Fruit fly (Drosophila melanogaster) whole organism, embryonic: Measurements from ENCODE around the gene CG8507.

Experiments used
- Awh ChIP-seq: fragments of 200-800 bp; sonication (Bioruptor generic); IDR thresholded peaks from 2 replicates; pipeline ENCODE4, ENCODE4 v1.3.6; 2022; ENCODE audit warnings: missing biosample characterization, missing genetic modification characterization
- BEAF-32 ChIP-seq: fragments of 200-800 bp; sonication (Bioruptor generic); optimal IDR thresholded peaks from 3 replicates; lab custom pipeline; 2017; ENCODE audit warnings: missing biosample characterization, missing genetic modification characterization, mild to moderate bottlenecking, moderate library complexity, missing genetic modification reagents
- CG11093 ChIP-seq: fragments of 200-800 bp; sonication (Bioruptor generic); IDR thresholded peaks from 3 replicates; pipeline ENCODE4 v1.3.6; 2022; ENCODE audit warnings: missing biosample characterization, missing genetic modification characterization
- CG11398 ChIP-seq: fragments of 200-800 bp; sonication (Bioruptor generic); optimal IDR thresholded peaks from 2 replicates; lab custom pipeline; 2016; ENCODE audit warnings: missing biosample characterization, missing genetic modification characterization
- CG11696 ChIP-seq: fragments of 200-800 bp; sonication (Bioruptor generic); IDR thresholded peaks from 2 replicates; pipeline ENCODE4 v1.3.6; 2022; ENCODE audit warnings: missing biosample characterization, missing genetic modification characterization
- CG13296 ChIP-seq: fragments of 200-800 bp; sonication (Bioruptor generic); optimal IDR thresholded peaks from 3 replicates; lab custom pipeline; 2018; ENCODE audit warnings: missing biosample characterization, mild to moderate bottlenecking, missing genetic modification characterization
- CG13894 ChIP-seq: fragments of 200-800 bp; sonication (Bioruptor generic); optimal IDR thresholded peaks from 3 replicates; lab custom pipeline; 2018; ENCODE audit warnings: missing biosample characterization, mild to moderate bottlenecking, missing genetic modification characterization, moderate library complexity
- CG15011 ChIP-seq: fragments of 200-800 bp; sonication (Bioruptor generic); optimal IDR thresholded peaks from 3 replicates; lab custom pipeline; 2018; ENCODE audit warnings: missing biosample characterization, mild to moderate bottlenecking, missing genetic modification characterization
- CG15696 ChIP-seq: fragments of 200-800 bp; sonication (Bioruptor generic); optimal IDR thresholded peaks from 2 replicates; lab custom pipeline; 2019; ENCODE audit warnings: missing biosample characterization, mild to moderate bottlenecking, missing genetic modification characterization, moderate library complexity
- CG1603 ChIP-seq: fragments of 200-800 bp; sonication (Bioruptor generic); optimal IDR thresholded peaks from 2 replicates; lab custom pipeline; 2019; ENCODE audit warnings: missing biosample characterization, mild to moderate bottlenecking, missing genetic modification characterization, moderate library complexity
- CG17912 ChIP-seq: fragments of 200-800 bp; sonication (Bioruptor generic); optimal IDR thresholded peaks from 2 replicates; lab custom pipeline; 2018; ENCODE audit warnings: missing biosample characterization, mild to moderate bottlenecking, missing genetic modification characterization
- CG2875 ChIP-seq: fragments of 200-800 bp; sonication (Bioruptor generic); optimal IDR thresholded peaks from 2 replicates; lab custom pipeline; 2017; ENCODE audit warnings: missing biosample characterization, mild to moderate bottlenecking, missing genetic modification characterization, missing genetic modification reagents
- CG30020 ChIP-seq: fragments of 200-800 bp; optimal IDR thresholded peaks from 2 replicates; lab custom pipeline; 2019; ENCODE audit warnings: missing biosample characterization, mild to moderate bottlenecking, missing genetic modification characterization, moderate library complexity
- CG3838 ChIP-seq: fragments of 200-800 bp; sonication (Bioruptor generic); optimal IDR thresholded peaks from 3 replicates; lab custom pipeline; 2016; ENCODE audit warnings: missing biosample characterization, missing genetic modification characterization
- CG4282 ChIP-seq: fragments of 200-800 bp; sonication (Bioruptor generic); optimal IDR thresholded peaks from 2 replicates; lab custom pipeline; 2016; ENCODE audit warnings: missing biosample characterization, missing genetic modification characterization
- CG4730 ChIP-seq: fragments of 200-800 bp; sonication (Bioruptor generic); IDR thresholded peaks from 2 replicates; pipeline ENCODE4 v1.3.6; 2022; ENCODE audit warnings: missing biosample characterization, missing genetic modification characterization
- CG6689 ChIP-seq: fragments of 200-800 bp; sonication (Bioruptor generic); IDR thresholded peaks from 2 replicates; pipeline ENCODE4 v1.3.6; 2022; ENCODE audit warnings: missing biosample characterization, missing genetic modification characterization
- CG7556 ChIP-seq: fragments of 200-800 bp; sonication (Bioruptor generic); optimal IDR thresholded peaks from 2 replicates; lab custom pipeline; 2017; ENCODE audit warnings: missing biosample characterization, mild to moderate bottlenecking, missing genetic modification characterization
- CG7839 ChIP-seq: fragments of 200-800 bp; sonication (Bioruptor generic); optimal IDR thresholded peaks from 3 replicates; lab custom pipeline; 2018; ENCODE audit warnings: missing biosample characterization, mild to moderate bottlenecking, missing genetic modification characterization, moderate library complexity
- CG7928 ChIP-seq: fragments of 200-800 bp; sonication (Bioruptor generic); optimal IDR thresholded peaks from 2 replicates; lab custom pipeline; 2017; ENCODE audit warnings: missing biosample characterization, mild to moderate bottlenecking, missing genetic modification characterization
- CG9797 ChIP-seq: fragments of 200-800 bp; sonication (Bioruptor generic); optimal IDR thresholded peaks from 3 replicates; lab custom pipeline; 2018; ENCODE audit warnings: missing biosample characterization, mild to moderate bottlenecking, missing genetic modification characterization
- CG9817 ChIP-seq: fragments of 200-800 bp; sonication (Bioruptor generic); optimal IDR thresholded peaks from 2 replicates; lab custom pipeline; 2018; ENCODE audit warnings: missing biosample characterization, mild to moderate bottlenecking, missing genetic modification characterization, moderate library complexity
- Dek ChIP-seq: fragments of 200-800 bp; sonication (Bioruptor generic); optimal IDR thresholded peaks from 3 replicates; lab custom pipeline; 2019; ENCODE audit warnings: missing biosample characterization, mild to moderate bottlenecking, missing genetic modification characterization, moderate library complexity
- Doc2 ChIP-seq: fragments of 200-800 bp; sonication (Bioruptor generic); IDR thresholded peaks from 2 replicates; pipeline ENCODE4 v1.3.6; 2022; ENCODE audit warnings: missing biosample characterization, missing genetic modification characterization
- ERR ChIP-seq: fragments of 200-800 bp; sonication (Bioruptor generic); optimal IDR thresholded peaks from 2 replicates; lab custom pipeline; 2016; ENCODE audit warnings: missing biosample characterization, missing genetic modification characterization
- Ets65A ChIP-seq: fragments of 200-800 bp; sonication (Bioruptor generic); peaks from one replicate; lab custom pipeline; 2016; ENCODE audit warnings: missing biosample characterization, missing genetic modification characterization
- Fer2 ChIP-seq: fragments of 200-800 bp; sonication (Bioruptor generic); optimal IDR thresholded peaks from 2 replicates; lab custom pipeline; 2018; ENCODE audit warnings: missing biosample characterization, mild to moderate bottlenecking, missing genetic modification characterization, moderate library complexity
- H2.0 ChIP-seq: fragments of 200-800 bp; sonication (Bioruptor generic); IDR thresholded peaks from 2 replicates; pipeline ENCODE4 v1.3.6; 2022; ENCODE audit warnings: missing biosample characterization, missing genetic modification characterization
- Lhr ChIP-seq: fragments of 200-800 bp; sonication (Bioruptor generic); optimal IDR thresholded peaks from 3 replicates; lab custom pipeline; 2017; ENCODE audit warnings: mild to moderate bottlenecking, missing biosample characterization, missing genetic modification reagents, missing genetic modification characterization
- Mrtf ChIP-seq: fragments of 200-800 bp; sonication (Bioruptor generic); IDR thresholded peaks from 3 replicates; pipeline ENCODE4 v1.3.6; 2022; ENCODE audit warnings: missing biosample characterization, missing genetic modification characterization
- NC2β ChIP-seq: fragments of 200-800 bp; sonication (Bioruptor generic); optimal IDR thresholded peaks from 2 replicates; lab custom pipeline; 2016; ENCODE audit warnings: missing biosample characterization, missing genetic modification characterization
- NK7.1 ChIP-seq: fragments of 200-800 bp; sonication (Bioruptor generic); optimal IDR thresholded peaks from 3 replicates; lab custom pipeline; 2016; ENCODE audit warnings: missing biosample characterization, missing genetic modification characterization
- Nf-YC ChIP-seq: fragments of 200-800 bp; optimal IDR thresholded peaks from 3 replicates; lab custom pipeline; 2019; ENCODE audit warnings: missing biosample characterization, mild to moderate bottlenecking, missing genetic modification characterization, moderate library complexity
- PHDP ChIP-seq: fragments of 200-800 bp; sonication (Bioruptor generic); optimal IDR thresholded peaks from 3 replicates; lab custom pipeline; 2018; ENCODE audit warnings: missing biosample characterization, mild to moderate bottlenecking, missing genetic modification characterization, moderate library complexity
- Scr ChIP-seq: fragments of 200-800 bp; sonication (Bioruptor generic); IDR thresholded peaks from 2 replicates; pipeline ENCODE4 v1.3.6; 2022; ENCODE audit warnings: missing biosample characterization, missing genetic modification characterization; ENCODE audit not compliant: partially characterized antibody
- ac ChIP-seq: fragments of 200-800 bp; sonication (Bioruptor generic); optimal IDR thresholded peaks from 3 replicates; lab custom pipeline; 2017; ENCODE audit warnings: missing biosample characterization, mild to moderate bottlenecking, missing genetic modification characterization
- bigmax ChIP-seq: fragments of 200-800 bp; sonication (Bioruptor generic); optimal IDR thresholded peaks from 2 replicates; lab custom pipeline; 2018; ENCODE audit warnings: missing biosample characterization, mild to moderate bottlenecking, missing genetic modification characterization
- dati ChIP-seq: fragments of 200-800 bp; sonication (Bioruptor generic); IDR thresholded peaks from 2 replicates; pipeline ENCODE4 v1.3.6; 2022; ENCODE audit warnings: missing biosample characterization, missing genetic modification characterization
- dmrt99B ChIP-seq: fragments of 200-800 bp; sonication (Bioruptor generic); optimal IDR thresholded peaks from 2 replicates; lab custom pipeline; 2018; ENCODE audit warnings: missing biosample characterization, mild to moderate bottlenecking, missing genetic modification characterization, moderate library complexity
- fru ChIP-seq: fragments of >200 bp; optimal IDR thresholded peaks from 2 replicates; lab custom pipeline; 2017
- fu2 ChIP-seq: fragments of 200-800 bp; sonication (Bioruptor generic); optimal IDR thresholded peaks from 2 replicates; lab custom pipeline; 2016; ENCODE audit warnings: missing biosample characterization, missing genetic modification characterization
- gcm2 ChIP-seq: fragments of 200-800 bp; sonication (Bioruptor generic); optimal IDR thresholded peaks from 2 replicates; lab custom pipeline; 2016; ENCODE audit warnings: missing biosample characterization, missing genetic modification characterization
- gem ChIP-seq: fragments of 200-800 bp; sonication (Bioruptor generic); optimal IDR thresholded peaks from 2 replicates; lab custom pipeline; 2019; ENCODE audit warnings: missing biosample characterization, mild to moderate bottlenecking, missing genetic modification characterization, moderate library complexity
- hbn ChIP-seq: fragments of 200-800 bp; sonication (Bioruptor generic); IDR thresholded peaks from 2 replicates; pipeline ENCODE4 v1.3.6; 2022; ENCODE audit warnings: missing biosample characterization, missing genetic modification characterization; ENCODE audit not compliant: partially characterized antibody
- onecut ChIP-seq: fragments of 200-800 bp; sonication (Bioruptor generic); IDR thresholded peaks from 2 replicates; pipeline ENCODE4 v1.3.6; 2022; ENCODE audit warnings: missing biosample characterization, missing genetic modification characterization
- otp ChIP-seq: fragments of 200-800 bp; sonication (Bioruptor generic); IDR thresholded peaks from 3 replicates; pipeline ENCODE4, ENCODE4 v1.3.6; 2022; ENCODE audit warnings: missing biosample characterization, missing genetic modification characterization
- repo ChIP-seq: fragments of 200-800 bp; sonication (Bioruptor generic); optimal IDR thresholded peaks from 2 replicates; lab custom pipeline; 2016; ENCODE audit warnings: missing biosample characterization, missing genetic modification characterization
- sob ChIP-seq: fragments of 200-800 bp; sonication (Bioruptor generic); IDR thresholded peaks from 2 replicates; pipeline ENCODE4 v1.3.6; 2022; ENCODE audit warnings: missing biosample characterization, missing genetic modification characterization
- sug ChIP-seq: fragments of 200-800 bp; optimal IDR thresholded peaks from 2 replicates; lab custom pipeline; 2019; ENCODE audit warnings: missing biosample characterization, mild to moderate bottlenecking, missing genetic modification characterization, moderate library complexity
- tap ChIP-seq: fragments of 200-800 bp; optimal IDR thresholded peaks from 3 replicates; lab custom pipeline; 2019; ENCODE audit warnings: missing biosample characterization, mild to moderate bottlenecking, missing genetic modification characterization, moderate library complexity
- tll ChIP-seq, 2 experiments: fragments of 200-800 bp in 1 of 2; fragments of >200 bp in 1 of 2; sonication (Bioruptor generic) in 1 of 2; optimal IDR thresholded peaks; 2 replicates each; lab custom pipeline; 2017 to 2019; ENCODE audit warnings: missing biosample characterization in 2 of 2, missing genetic modification characterization in 2 of 2, mild to moderate bottlenecking in 1 of 2, moderate library complexity in 1 of 2

CG8507 gene

dm6 chr3R:9783240-9783917, 7.9 kb upstream of the CG8507 start (continued):
- TF ChIP-seq CG2875 (GFP tag; lab: Kevin White, UChicago): no peak
- no peak for TF ChIP-seq Doc2 (GFP tag; lab: Robert Waterston, UW)
- peak; percentile 26 for TF ChIP-seq PHDP
- no peak for TF ChIP-seq sob (GFP tag; lab: Robert Waterston, UW)
- TF ChIP-seq CG15696: no peak
- no peak for TF ChIP-seq CG9797 (GFP tag; lab: Kevin White, UChicago)
- TF ChIP-seq Ets65A: no peak
- TF ChIP-seq gcm2 (GFP tag; lab: Kevin White, UChicago): no peak
- no peak for TF ChIP-seq onecut (GFP tag; lab: Robert Waterston, UW)
- peak; percentile 41 for TF ChIP-seq CG7839 (tag; lab: Kevin White, UChicago)
- no peak for TF ChIP-seq Fer2 (tag; lab: Kevin White, UChicago)
- TF ChIP-seq CG6689 (GFP tag; lab: Robert Waterston, UW): no peak
- TF ChIP-seq CG9817: no peak
- TF ChIP-seq CG17912 (GFP tag; lab: Kevin White, UChicago): no peak
- TF ChIP-seq CG11398: no peak
- peak; percentile 9 for TF ChIP-seq Dek
- TF ChIP-seq fru: no peak
- no peak for TF ChIP-seq CG4282
- TF ChIP-seq tap (tag; lab: Kevin White, UChicago): peak; percentile 14
- TF ChIP-seq CG11696 (GFP tag; lab: Robert Waterston, UW): peak; percentile 79
- no peak for TF ChIP-seq Lhr
- TF ChIP-seq CG13894: no peak
- TF ChIP-seq hbn (GFP tag; lab: Robert Waterston, UW): no peak
- no peak for TF ChIP-seq CG30020 (tag; lab: Kevin White, UChicago)
- TF ChIP-seq bigmax (GFP tag; lab: Kevin White, UChicago): peak; percentile 66
- no peak for TF ChIP-seq Mrtf
- no peak for TF ChIP-seq Awh (GFP tag; lab: Robert Waterston, UW)
- no peak for TF ChIP-seq BEAF-32 (GFP tag; lab: Kevin White, UChicago)
- TF ChIP-seq H2.0 (GFP tag; lab: Robert Waterston, UW): no peak
- TF ChIP-seq dati (GFP tag; lab: Robert Waterston, UW): no peak
- peak; percentile 34 for TF ChIP-seq dmrt99B (tag; lab: Kevin White, UChicago)
- no peak for TF ChIP-seq CG15011 (GFP tag; lab: Kevin White, UChicago)
- TF ChIP-seq CG3838 (GFP tag; lab: Kevin White, UChicago): no peak
- TF ChIP-seq CG7556 (GFP tag; lab: Kevin White, UChicago): peak; percentile 45
- no peak for TF ChIP-seq CG11093 (GFP tag; lab: Robert Waterston, UW)
- no peak for TF ChIP-seq CG7928 (GFP tag; lab: Kevin White, UChicago)
- no peak for TF ChIP-seq ERR (GFP tag; lab: Kevin White, UChicago)
- no peak for TF ChIP-seq NK7.1 (GFP tag; lab: Kevin White, UChicago)
- TF ChIP-seq fu2 (GFP tag; lab: Kevin White, UChicago): no peak
- peak; percentile 73 for TF ChIP-seq gem
- TF ChIP-seq ac (GFP tag; lab: Kevin White, UChicago): no peak
- TF ChIP-seq Scr (GFP tag; lab: Robert Waterston, UW): no peak
- TF ChIP-seq Nf-YC (tag; lab: Kevin White, UChicago): no peak
- no peak for TF ChIP-seq sug (tag; lab: Kevin White, UChicago)
- no peak for TF ChIP-seq CG4730
- TF ChIP-seq repo (GFP tag; lab: Kevin White, UChicago): no peak
- no peak for TF ChIP-seq NC2β (GFP tag; lab: Kevin White, UChicago)
- TF ChIP-seq CG1603 (tag; lab: Kevin White, UChicago): no peak
- TF ChIP-seq otp (GFP tag; lab: Robert Waterston, UW): no peak
- TF ChIP-seq tll (GFP tag; optimal IDR thresholded peaks at IDR 0.05; lab: Kevin White, UChicago): no peak
- TF ChIP-seq CG13296 (GFP tag; lab: Kevin White, UChicago): no peak
